Worm (Caenorhabditis elegans): ENCODE measurements around the gene T03F6.3.

Gene T03F6.3

ce11 chrIII:13389078-13389477, at the start of gene T03F6.3:
Gene T03F6.3 (plus strand): TSS chrIII:13389395.
- TF ChIP-seq dao-5 (tag; optimal IDR thresholded peaks at IDR 0.05) (no peak), W03F9.2 (tag; optimal IDR thresholded peaks at IDR 0.05) (no peak), him-1 (tag; optimal IDR thresholded peaks at IDR 0.05) (no peak)

ce11 chrIII:13339672-13340071, 49.5 kb upstream of the T03F6.3 start, which contains the start of gene F53A2.3:
Gene F53A2.3 (minus strand): TSS chrIII:13339772.
- TF ChIP-seq him-1 (tag; optimal IDR thresholded peaks at IDR 0.05) (no peak), W03F9.2 (tag; optimal IDR thresholded peaks at IDR 0.05) (no peak), dao-5 (tag; optimal IDR thresholded peaks at IDR 0.05) (no peak)

- TF ChIP-seq him-1 (tag; optimal IDR thresholded peaks at IDR 0.05), result no peak
- peak; percentile 25 for TF ChIP-seq W03F9.2 (tag; optimal IDR thresholded peaks at IDR 0.05)
- TF ChIP-seq dao-5 (tag; optimal IDR thresholded peaks at IDR 0.05), result no peak
These were observed 48.5 kb upstream of the T03F6.3 start for ce11 chrIII:13340504-13341274.

DNA sequence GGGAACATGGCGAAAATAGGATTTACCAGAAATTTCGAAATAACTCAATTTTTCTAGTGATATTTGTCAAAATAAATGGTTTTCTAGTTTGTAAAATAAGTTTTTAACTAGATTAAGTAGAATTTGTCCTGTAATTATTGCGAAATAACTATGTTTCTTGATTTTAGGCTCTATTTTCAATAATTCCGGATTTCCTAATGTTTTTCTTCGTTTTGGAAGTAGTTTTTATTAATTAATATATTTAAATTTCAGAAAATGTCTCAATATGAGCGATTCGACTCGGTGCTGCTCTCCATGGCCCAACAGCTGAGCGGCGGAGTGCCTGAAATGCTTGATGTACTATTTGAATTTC, 47.9 kb upstream of the T03F6.3 start, which contains the start of gene nud-1:
TSS of gene nud-1 (plus strand) at position 253 of the 352 bp plus-strand sequence.
- TF ChIP-seq him-1 (tag; optimal IDR thresholded peaks at IDR 0.05) (no peak), dao-5 (tag; optimal IDR thresholded peaks at IDR 0.05) (no peak), W03F9.2 (tag; optimal IDR thresholded peaks at IDR 0.05) (no peak)

ce11 chrIII:13342079-13342734, 47.0 kb upstream of the T03F6.3 start, which contains the start of gene dro-1:
Gene dro-1 (plus strand): TSS chrIII:13342684.
- no peak for TF ChIP-seq him-1 (tag; optimal IDR thresholded peaks at IDR 0.05)

- TF ChIP-seq W03F9.2 (tag; optimal IDR thresholded peaks at IDR 0.05) (no peak), him-1 (tag; optimal IDR thresholded peaks at IDR 0.05) (no peak), dao-5 (tag; optimal IDR thresholded peaks at IDR 0.05) (no peak)
These were observed 46.1 kb upstream of the T03F6.3 start, which contains the start of gene ife-1 for ce11 chrIII:13343117-13343516. Gene ife-1 (plus strand): TSS chrIII:13343417.

DNA sequence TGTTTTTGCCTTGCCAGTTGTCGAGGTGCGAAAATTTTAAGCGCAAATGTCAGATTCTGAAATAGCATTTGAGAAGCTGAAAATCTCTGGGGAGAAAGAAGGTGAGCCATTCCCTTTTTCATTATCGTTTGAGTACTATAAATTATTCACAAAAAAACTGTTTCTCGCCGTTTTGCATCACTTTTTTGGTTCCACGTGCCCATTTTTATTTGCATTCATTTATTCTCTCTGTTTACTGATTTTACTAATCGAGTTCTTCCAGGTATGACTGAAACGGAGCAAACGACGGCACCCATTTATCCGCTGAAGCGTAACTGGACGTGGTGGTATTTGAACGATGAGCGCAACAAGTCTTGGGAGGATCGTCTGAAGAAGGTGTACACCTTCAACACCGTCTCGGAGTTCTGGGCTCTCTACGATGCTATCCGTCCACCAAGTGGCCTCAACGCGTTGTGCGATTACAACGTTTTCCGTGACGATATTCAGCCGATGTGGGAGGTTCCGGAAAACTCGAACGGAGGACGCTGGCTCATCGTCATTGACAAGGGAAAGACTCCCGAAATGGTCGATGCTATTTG, 45.5 kb upstream of the T03F6.3 start:
- no peak for TF ChIP-seq dao-5 (tag; optimal IDR thresholded peaks at IDR 0.05)

- TF ChIP-seq W03F9.2 (tag; optimal IDR thresholded peaks at IDR 0.05) (peak; percentile 10), him-1 (tag; optimal IDR thresholded peaks at IDR 0.05) (no peak), dao-5 (tag; optimal IDR thresholded peaks at IDR 0.05) (peak; percentile 27)
These were observed 44.6 kb upstream of the T03F6.3 start, which contains the start of gene acaa-2 for ce11 chrIII:13344538-13345136. Gene acaa-2 (plus strand): TSS chrIII:13344937.

DNA sequence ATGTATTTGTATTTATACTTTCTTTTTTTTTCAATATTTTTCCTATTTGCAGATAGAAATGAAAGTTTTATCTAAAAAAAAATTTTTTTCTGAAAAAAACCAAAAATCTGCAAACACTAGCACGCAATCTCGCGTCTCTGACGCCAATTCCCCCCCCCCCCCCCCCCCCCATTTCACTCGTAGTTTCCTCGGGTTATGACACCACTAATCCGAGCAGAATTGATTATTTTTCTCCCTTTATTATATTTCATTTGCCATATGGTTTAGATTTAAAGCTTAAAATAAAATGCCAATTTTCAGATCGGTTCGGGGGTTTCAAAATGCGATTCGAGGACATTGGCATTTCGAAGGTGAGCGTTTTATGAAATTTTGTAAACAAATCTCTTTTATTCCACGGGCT, 42.4 kb upstream of the T03F6.3 start, which contains the start of gene mtm-6:
TSS of gene mtm-6 (plus strand) at position 301 of the 400 bp plus-strand sequence.
- TF ChIP-seq dao-5 (tag; optimal IDR thresholded peaks at IDR 0.05) (no peak), him-1 (tag; optimal IDR thresholded peaks at IDR 0.05) (no peak), W03F9.2 (tag; optimal IDR thresholded peaks at IDR 0.05) (no peak)

DNA sequence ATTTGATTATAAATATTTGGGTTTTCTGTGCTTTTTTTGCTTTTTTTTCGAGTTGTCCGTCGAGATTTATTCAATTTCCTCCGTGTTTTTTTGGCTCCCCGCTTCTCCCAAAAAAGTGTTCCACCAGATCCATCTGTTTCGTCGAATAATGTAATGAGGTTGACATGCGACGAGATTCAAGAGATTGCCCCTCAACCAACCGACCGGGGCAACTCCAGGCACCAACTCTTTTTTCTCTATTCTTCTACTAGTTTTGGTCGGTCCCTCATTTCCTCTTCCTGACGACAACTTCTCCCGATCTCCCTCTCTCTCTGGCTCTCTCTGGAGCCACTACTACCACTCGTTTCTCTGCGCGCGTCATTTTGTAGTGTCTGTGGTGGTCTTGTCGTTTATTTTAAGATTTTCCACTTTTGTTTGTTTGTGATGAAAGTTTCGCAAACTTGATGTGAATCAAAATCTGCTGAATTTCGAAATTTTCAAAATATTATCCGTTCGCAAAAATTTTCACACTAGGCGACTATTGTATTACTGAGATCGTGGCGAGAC, 41.3 kb upstream of the T03F6.3 start:
- no peak for TF ChIP-seq him-1 (tag; optimal IDR thresholded peaks at IDR 0.05)
- no peak for TF ChIP-seq dao-5 (tag; optimal IDR thresholded peaks at IDR 0.05)
- no peak for TF ChIP-seq W03F9.2 (tag; optimal IDR thresholded peaks at IDR 0.05)

ce11 chrIII:13348891-13349290, 40.3 kb upstream of the T03F6.3 start:
- TF ChIP-seq him-1 (tag; optimal IDR thresholded peaks at IDR 0.05), result no peak
- TF ChIP-seq dao-5 (tag; optimal IDR thresholded peaks at IDR 0.05), result no peak
- TF ChIP-seq W03F9.2 (tag; optimal IDR thresholded peaks at IDR 0.05), result no peak

- TF ChIP-seq him-1 (tag; optimal IDR thresholded peaks at IDR 0.05) (no peak), W03F9.2 (tag; optimal IDR thresholded peaks at IDR 0.05) (no peak), dao-5 (tag; optimal IDR thresholded peaks at IDR 0.05) (no peak)
These were observed 38.2 kb upstream of the T03F6.3 start for ce11 chrIII:13350964-13351363.

DNA sequence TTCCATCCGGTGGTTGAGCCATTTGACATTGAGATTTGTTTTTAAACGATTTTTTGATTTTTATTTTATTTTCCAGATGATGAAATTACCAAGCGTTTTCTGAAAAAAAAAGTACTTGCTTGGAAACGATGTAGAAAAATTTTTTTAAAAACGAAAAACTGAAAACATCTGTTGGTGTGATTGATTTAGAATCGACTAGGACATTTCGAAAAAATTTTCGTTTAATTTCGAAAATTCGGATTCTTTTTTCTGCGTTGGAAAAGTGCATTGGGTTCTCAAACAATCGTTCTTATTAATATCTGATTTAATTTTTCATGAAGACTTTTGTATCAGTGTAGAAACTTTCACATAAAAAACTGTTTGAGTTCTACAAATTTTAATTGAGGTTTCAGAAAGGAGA, 29.9 kb upstream of the T03F6.3 start, which contains the start of gene F53A2.9:
TSS of gene F53A2.9 (minus strand) at position 101 of the 400 bp plus-strand sequence.
- TF ChIP-seq dao-5 (tag; optimal IDR thresholded peaks at IDR 0.05) (no peak), W03F9.2 (tag; optimal IDR thresholded peaks at IDR 0.05) (no peak), him-1 (tag; optimal IDR thresholded peaks at IDR 0.05) (no peak)

Measured in whole organism, L4/young adult.